Fruit fly (Drosophila melanogaster) whole organism: ENCODE measurements around the gene Cyp4s3.

Experiments
- CG8478 ChIP-seq: fragments of >200 bp; optimal IDR thresholded peaks from 2 replicates; lab custom pipeline; 2018; ENCODE audit warnings: inconsistent platforms
- pan ChIP-seq: fragments of >200 bp; optimal IDR thresholded peaks from 2 replicates; lab custom pipeline; 2017
- psq ChIP-seq: fragments of >200 bp; optimal IDR thresholded peaks from 2 replicates; lab custom pipeline; 2017

DNA sequence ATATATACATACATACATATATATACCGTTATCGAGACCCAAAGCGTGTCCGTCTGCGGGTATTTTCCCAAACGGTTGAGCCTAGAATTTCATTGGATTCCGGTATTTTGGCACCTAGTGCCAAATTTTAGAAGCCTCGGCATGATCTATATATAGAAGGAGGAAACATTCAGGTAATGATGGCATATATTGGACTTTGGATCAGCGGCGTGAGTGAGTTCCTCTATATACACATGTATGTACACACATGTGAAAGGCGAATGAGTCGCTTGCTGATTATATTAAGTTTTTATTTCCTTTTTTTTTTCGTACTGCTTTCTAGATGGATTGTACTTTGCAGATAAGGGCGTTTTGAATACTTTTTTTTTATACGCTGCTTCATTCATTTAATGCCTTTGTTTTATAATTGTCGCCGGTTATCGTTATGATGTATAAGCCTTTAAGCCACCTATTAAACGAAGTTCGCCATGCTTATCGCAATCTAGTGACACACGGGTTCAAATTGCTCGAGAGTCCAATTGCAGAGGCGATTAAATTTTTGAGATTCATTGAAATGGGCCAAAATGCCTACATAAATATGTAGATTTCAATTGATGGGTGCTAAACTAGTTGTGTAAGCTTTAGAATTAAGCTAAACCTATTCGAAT is 37.1 kb downstream of the Cyp4s3 start:
- TF ChIP-seq CG8478: no peak
- TF ChIP-seq psq (lab: Kevin White, UChicago): no peak
- TF ChIP-seq pan: no peak
